Fruit fly (Drosophila melanogaster) whole organism, pupa: ENCODE results near the gene parvin.

Experiments
- CG10348 ChIP-seq: fragments of 200-800 bp; sonication (Bioruptor generic); IDR thresholded peaks from 2 replicates; pipeline ENCODE4 v1.3.6; 2022; ENCODE audit warnings: missing biosample characterization, missing genetic modification characterization
- CG12605 ChIP-seq: fragments of 200-800 bp; sonication (Bioruptor generic); IDR thresholded peaks from 2 replicates; pipeline ENCODE4 v1.3.6; 2022; ENCODE audit warnings: missing biosample characterization, missing genetic modification characterization
- CG13204 ChIP-seq: fragments of 200-800 bp; sonication (Bioruptor generic); optimal IDR thresholded peaks from 2 replicates; lab custom pipeline; 2018; ENCODE audit warnings: missing biosample characterization, mild to moderate bottlenecking, missing genetic modification characterization, moderate library complexity
- CG14655 ChIP-seq: fragments of 200-800 bp; sonication (Bioruptor generic); optimal IDR thresholded peaks from 3 replicates; lab custom pipeline; 2017; ENCODE audit warnings: mild to moderate bottlenecking, missing biosample characterization, missing genetic modification reagents, missing genetic modification characterization
- CG15710 ChIP-seq: fragments of 200-800 bp; sonication (Bioruptor generic); optimal IDR thresholded peaks from 2 replicates; lab custom pipeline; 2018; ENCODE audit warnings: missing biosample characterization, mild to moderate bottlenecking, missing genetic modification characterization, moderate library complexity
- CG17806 ChIP-seq: fragments of 200-800 bp; sonication (Bioruptor generic); optimal IDR thresholded peaks from 2 replicates; lab custom pipeline; 2018; ENCODE audit warnings: missing biosample characterization, mild to moderate bottlenecking, missing genetic modification characterization, moderate library complexity
- CG32121 ChIP-seq: fragments of 200-800 bp; sonication (Bioruptor generic); IDR thresholded peaks from 2 replicates; pipeline ENCODE4 v1.3.6; 2022; ENCODE audit warnings: missing biosample characterization, missing genetic modification characterization
- CG34367 ChIP-seq: fragments of 200-800 bp; sonication (Bioruptor generic); optimal IDR thresholded peaks from 2 replicates; lab custom pipeline; 2018; ENCODE audit warnings: missing biosample characterization, mild to moderate bottlenecking, missing genetic modification characterization
- CG4496 ChIP-seq: fragments of 200-800 bp; sonication (Bioruptor generic); IDR thresholded peaks from 3 replicates; pipeline ENCODE4 v1.3.6; 2022; ENCODE audit warnings: missing biosample characterization, missing genetic modification characterization
- CG8159 ChIP-seq: fragments of 200-800 bp; sonication (Bioruptor generic); optimal IDR thresholded peaks from 3 replicates; lab custom pipeline; 2018; ENCODE audit warnings: missing biosample characterization, mild to moderate bottlenecking, missing genetic modification characterization, moderate library complexity
- CG8301 ChIP-seq: fragments of 200-800 bp; sonication (Bioruptor generic); optimal IDR thresholded peaks from 2 replicates; lab custom pipeline; 2018; ENCODE audit warnings: missing biosample characterization, mild to moderate bottlenecking, missing genetic modification characterization
- CG9948 ChIP-seq: fragments of 200-800 bp; sonication (Bioruptor generic); optimal IDR thresholded peaks from 2 replicates; lab custom pipeline; 2018; ENCODE audit warnings: missing biosample characterization, mild to moderate bottlenecking, missing genetic modification characterization, moderate library complexity
- D1 ChIP-seq: fragments of 200-800 bp; sonication (Bioruptor generic); optimal IDR thresholded peaks from 2 replicates; lab custom pipeline; 2018; ENCODE audit warnings: missing biosample characterization, mild to moderate bottlenecking, missing genetic modification characterization, moderate library complexity
- EcR ChIP-seq: fragments of 200-800 bp; sonication (Bioruptor generic); optimal IDR thresholded peaks from 3 replicates; lab custom pipeline; 2019; ENCODE audit warnings: missing biosample characterization, missing genetic modification characterization, mild to moderate bottlenecking, moderate library complexity, missing genetic modification reagents
- Ets98B ChIP-seq: fragments of 200-800 bp; sonication (Bioruptor generic); IDR thresholded peaks from 2 replicates; pipeline ENCODE4 v1.3.6; 2022; ENCODE audit warnings: missing biosample characterization, missing genetic modification characterization
- Pif1B ChIP-seq: fragments of 200-800 bp; sonication (Bioruptor generic); optimal IDR thresholded peaks from 3 replicates; lab custom pipeline; 2016; ENCODE audit warnings: missing biosample characterization, missing genetic modification characterization
- Snoo ChIP-seq: fragments of 200-800 bp; sonication (Bioruptor generic); optimal IDR thresholded peaks from 3 replicates; lab custom pipeline; 2017; ENCODE audit warnings: missing biosample characterization, mild to moderate bottlenecking, missing genetic modification characterization, inconsistent platforms
- fd96Ca ChIP-seq: fragments of 200-800 bp; sonication (Bioruptor generic); IDR thresholded peaks from 3 replicates; pipeline ENCODE4 v1.3.6; 2022; ENCODE audit warnings: missing biosample characterization, missing genetic modification characterization
- gl ChIP-seq: fragments of 200-800 bp; sonication (Bioruptor generic); optimal IDR thresholded peaks from 2 replicates; lab custom pipeline; 2018; ENCODE audit warnings: missing biosample characterization, mild to moderate bottlenecking, missing genetic modification characterization
- rn ChIP-seq: fragments of 200-800 bp; sonication (Bioruptor generic); IDR thresholded peaks from 2 replicates; pipeline ENCODE4 v1.3.6; 2022; ENCODE audit warnings: missing biosample characterization, missing genetic modification characterization

Gene parvin

DNA sequence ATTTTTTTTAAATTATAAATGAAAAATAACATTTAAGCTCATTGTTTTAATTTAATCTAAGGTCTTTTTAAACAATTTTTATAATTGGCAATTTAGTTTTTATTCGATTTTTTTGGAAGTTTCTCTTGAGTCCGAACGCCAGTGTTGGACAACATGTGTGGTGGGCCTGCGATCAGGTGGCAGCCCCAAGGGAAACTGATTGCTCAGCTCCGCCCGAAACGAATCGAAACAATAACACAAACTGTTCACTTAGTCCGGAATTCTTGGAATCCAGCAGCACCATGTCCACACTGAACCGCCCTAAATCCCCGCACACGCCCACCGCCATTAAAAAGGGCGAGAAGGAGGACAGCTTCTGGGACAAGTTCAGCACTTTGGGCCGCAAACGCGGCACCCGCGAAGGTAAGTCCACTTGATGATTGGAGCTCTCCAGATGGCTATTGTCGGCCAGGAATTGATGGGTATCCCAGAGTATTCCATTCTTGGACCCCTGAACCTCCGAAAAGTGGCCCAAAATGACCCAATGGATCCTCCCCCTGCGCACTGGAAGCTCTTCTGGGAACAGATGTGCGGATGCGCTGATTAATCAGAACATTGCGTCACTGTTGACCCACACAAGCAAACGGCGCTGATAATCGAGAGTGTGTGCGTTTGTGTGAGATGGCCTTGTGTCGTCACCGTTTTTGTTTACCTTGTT lies at the start of gene parvin:
TSS of gene parvin (plus strand) at position 134 of the 697 bp plus-strand sequence.
- no peak for TF ChIP-seq CG17806 (tag; lab: Kevin White, UChicago)
- no peak for TF ChIP-seq CG34367 (tag; lab: Kevin White, UChicago)
- TF ChIP-seq EcR (GFP tag; lab: Kevin White, UChicago) = no peak
- no peak for TF ChIP-seq rn (GFP tag; lab: Robert Waterston, UW)
- TF ChIP-seq Ets98B (GFP tag; lab: Robert Waterston, UW) = no peak
- TF ChIP-seq CG10348 = no peak
- no peak for TF ChIP-seq CG15710
- TF ChIP-seq CG9948 (tag; lab: Kevin White, UChicago) = no peak
- no peak for TF ChIP-seq CG8159

DNA sequence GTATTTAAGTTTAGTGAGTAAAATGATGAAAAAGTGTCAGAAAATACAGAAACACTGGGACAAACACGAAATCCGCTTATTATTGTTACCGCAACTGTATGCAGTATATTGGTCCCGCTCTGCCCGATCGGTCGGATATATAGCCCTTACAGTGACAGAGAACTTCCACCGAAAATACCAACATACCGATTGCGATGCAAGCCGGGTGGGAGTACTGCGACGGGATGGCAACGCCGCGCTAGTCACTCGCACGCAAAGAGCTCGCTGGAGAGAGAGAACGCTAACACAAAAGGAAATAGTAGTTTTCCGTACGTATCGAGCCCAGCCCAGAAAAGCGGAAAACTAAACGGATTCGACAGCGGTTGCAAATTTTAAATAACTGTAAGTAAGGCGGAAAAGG lies 49.0 kb upstream of the parvin start, which contains the start of gene Cdc42:
TSS of gene Cdc42 (plus strand) at position 247 of the 400 bp plus-strand sequence.
- TF ChIP-seq CG12605 (GFP tag; lab: Robert Waterston, UW) (no peak), CG4496 (GFP tag; lab: Robert Waterston, UW) (peak; percentile 42; the same call in 1 of the 3 replicates)

DNA sequence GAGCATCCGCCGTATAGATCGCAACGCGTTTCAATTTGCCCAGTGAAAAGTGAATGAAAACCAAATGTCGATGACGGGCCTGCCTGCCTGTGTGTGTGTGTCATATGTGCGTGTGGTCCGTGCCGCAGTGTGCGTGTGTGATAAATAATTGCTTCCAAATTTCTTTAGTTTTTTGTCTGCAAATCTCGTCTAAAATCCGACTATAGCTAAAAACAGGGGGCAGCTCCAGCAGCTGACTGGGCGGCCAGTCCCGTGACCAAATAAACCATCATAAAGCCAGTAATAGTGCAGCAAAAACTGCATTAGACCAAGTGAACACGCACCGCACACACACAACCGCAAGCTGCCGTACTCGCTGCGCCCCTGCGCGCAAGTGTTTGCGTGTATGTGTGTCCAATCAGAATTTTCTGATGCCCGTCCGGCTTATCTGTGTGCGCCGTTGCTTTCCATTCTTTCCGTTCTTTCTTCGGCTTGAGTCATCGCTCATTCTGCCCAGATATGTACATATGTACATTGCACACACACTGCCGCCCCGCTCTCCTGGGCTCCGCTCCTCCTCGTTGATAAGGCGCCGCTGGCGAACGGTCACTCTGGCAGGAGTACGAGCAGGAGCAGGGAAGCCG lies 48.5 kb upstream of the parvin start:
- TF ChIP-seq CG14655 (GFP tag; lab: Kevin White, UChicago) = no peak
- no peak for TF ChIP-seq CG34367 (tag; lab: Kevin White, UChicago)
- no peak for TF ChIP-seq rn (GFP tag; lab: Robert Waterston, UW)
- TF ChIP-seq Pif1B (GFP tag; lab: Kevin White, UChicago) = no peak
- 0 out of 3 replicates have a peak, but pooled peaks have one; percentile 17 for TF ChIP-seq CG4496 (GFP tag; lab: Robert Waterston, UW)
- TF ChIP-seq fd96Ca (GFP tag; lab: Robert Waterston, UW) = 0 out of 3 replicates have a peak, but pooled peaks have one; percentile 23
- no peak for TF ChIP-seq CG8301 (tag; lab: Kevin White, UChicago)
- TF ChIP-seq CG8159 = no peak
- TF ChIP-seq CG32121 (GFP tag; lab: Robert Waterston, UW) = no peak
- TF ChIP-seq Ets98B (GFP tag; lab: Robert Waterston, UW) = no peak
- no peak for TF ChIP-seq gl (tag; lab: Kevin White, UChicago)

DNA sequence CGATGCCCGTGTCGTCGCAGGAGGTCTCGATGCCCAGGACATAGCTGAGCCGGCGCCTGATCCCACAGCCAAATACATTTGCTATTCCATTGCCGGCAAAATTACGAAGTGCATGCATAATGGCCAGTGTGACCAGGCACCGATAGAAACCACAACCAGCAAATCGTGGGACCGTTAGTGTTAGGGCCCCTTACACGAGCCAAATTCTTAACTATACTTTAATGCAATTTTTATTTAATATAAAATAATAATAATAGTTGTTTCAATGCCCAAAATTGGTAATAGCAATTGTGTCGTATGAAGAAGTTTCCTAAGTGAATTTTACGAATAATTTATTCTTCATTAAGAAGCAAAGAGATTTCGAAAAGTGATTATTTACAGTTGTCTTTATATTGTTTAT lies 44.2 kb upstream of the parvin start, which contains the start of gene Tcs4:
TSS of gene Tcs4 (minus strand) at position 145 of the 400 bp plus-strand sequence.
- TF ChIP-seq Ets98B (GFP tag; lab: Robert Waterston, UW) = peak; percentile 34; the same call in 1 of the 2 replicates
- no peak for TF ChIP-seq CG17806 (tag; lab: Kevin White, UChicago)

DNA sequence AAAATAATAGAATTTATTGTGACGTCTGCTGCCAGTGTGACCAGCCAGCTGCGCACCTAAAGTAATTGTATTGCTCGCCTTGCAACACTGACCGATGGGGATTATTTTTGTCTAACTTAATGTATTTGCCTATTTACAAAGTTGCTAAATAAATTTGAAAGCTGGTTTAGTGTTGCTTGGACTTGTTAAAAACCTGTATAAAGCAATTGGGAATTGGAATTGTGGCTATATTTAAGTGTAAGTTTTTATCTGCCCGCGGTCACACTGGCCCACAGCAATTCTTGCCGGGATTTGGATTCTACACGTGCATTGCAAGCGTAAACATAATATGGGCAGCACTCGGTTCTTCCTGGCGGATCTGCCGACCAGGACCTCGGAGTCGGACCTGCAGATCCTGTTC lies 41.8 kb upstream of the parvin start, which contains the start of the genes CG14230 and CG14232:
TSS of gene CG14230 (plus strand) at position 94 of the 400 bp plus-strand sequence.
TSS of gene CG14232 (minus strand) at position 177 of the 400 bp plus-strand sequence.
- TF ChIP-seq CG15710 = peak; percentile 5
- TF ChIP-seq CG8159 = no peak
- TF ChIP-seq CG17806 (tag; lab: Kevin White, UChicago) = no peak

DNA sequence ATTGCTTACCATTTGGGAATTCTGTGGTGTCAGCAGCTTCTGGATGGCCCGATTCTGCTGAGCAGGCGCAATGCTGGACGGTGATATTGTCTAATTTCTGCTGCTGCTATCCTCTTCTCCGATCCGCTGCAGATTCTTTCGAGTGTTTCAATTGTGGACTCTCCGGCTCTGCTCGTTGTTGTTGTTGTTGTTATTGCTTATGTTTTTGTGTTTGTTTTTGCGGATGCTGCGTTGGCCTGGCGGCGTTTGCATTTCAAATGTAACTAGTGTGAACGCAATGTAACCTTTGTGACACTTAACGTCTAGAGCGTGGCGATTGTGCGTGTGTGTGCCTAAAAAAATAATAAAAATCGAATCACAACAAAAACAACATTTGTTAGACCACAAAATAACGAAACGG lies 33.9 kb upstream of the parvin start:
- TF ChIP-seq CG17806 (tag; lab: Kevin White, UChicago) = no peak
- no peak for TF ChIP-seq fd96Ca (GFP tag; lab: Robert Waterston, UW)
- no peak for TF ChIP-seq CG12605 (GFP tag; lab: Robert Waterston, UW)
- TF ChIP-seq CG10348 = no peak
- no peak for TF ChIP-seq CG34367 (tag; lab: Kevin White, UChicago)
- TF ChIP-seq, all 21 proteins: peak for 0

DNA sequence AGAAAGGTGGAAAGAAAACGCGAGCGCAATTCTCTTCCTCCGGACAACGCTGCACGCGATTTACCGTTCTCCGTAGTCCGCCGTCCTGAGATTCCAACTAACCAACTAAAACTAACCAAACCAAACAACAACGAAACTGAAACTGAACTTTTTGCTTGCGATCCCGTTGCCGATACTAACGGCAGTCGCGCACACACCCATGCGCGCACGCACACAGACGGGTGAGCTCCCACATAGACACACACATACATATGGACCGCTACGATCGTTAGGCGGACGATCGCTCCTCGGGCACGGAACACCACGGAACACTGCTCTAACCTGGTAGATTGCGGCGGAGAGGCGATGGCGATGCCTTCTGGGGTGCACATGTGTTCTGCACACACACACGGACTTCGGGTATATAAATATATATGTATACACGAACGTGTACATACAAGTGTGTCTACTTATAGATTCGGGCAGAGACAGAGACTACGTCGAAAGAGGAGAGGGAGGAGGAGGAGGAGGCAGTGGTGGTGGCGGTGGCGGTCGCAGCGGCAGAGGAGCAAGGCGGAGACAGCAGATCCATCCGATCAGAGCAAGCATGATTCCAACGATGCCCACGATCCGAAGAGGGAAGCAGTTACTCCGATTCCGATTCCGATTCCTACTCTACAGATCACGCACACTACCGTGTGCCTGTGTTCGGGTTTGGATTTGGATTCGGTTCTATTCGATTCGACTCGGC lies 32.8 kb upstream of the parvin start, which contains the start of gene meso18E:
TSS of gene meso18E (minus strand) at position 148 of the 730 bp plus-strand sequence.
- peak; percentile 47; the same call in 1 of the 2 replicates for TF ChIP-seq CG32121 (GFP tag; lab: Robert Waterston, UW)
- no peak for TF ChIP-seq Snoo
- TF ChIP-seq CG13204 = peak; percentile 15

DNA sequence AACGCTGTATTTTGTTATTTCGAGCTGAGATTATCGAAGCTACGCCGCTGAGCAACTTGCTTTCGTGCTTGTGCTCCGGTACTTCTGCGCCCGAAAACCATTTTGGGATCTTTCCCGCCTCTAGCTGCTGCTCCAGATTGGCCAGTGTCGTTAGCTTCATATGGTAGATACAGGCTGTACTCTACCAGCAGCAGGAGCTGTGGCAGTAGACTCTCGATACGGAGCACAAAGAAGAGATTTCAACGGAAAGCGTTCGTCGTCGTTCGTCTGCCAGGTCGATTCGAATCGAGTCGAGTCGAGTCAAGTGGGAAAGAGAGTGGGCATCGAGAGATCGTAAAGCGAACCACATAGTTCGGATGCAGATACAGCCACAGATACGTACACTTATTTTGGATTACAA lies 31.0 kb upstream of the parvin start:
- no peak for TF ChIP-seq CG4496 (GFP tag; lab: Robert Waterston, UW)
- TF ChIP-seq CG8159 = no peak
- TF ChIP-seq D1 (tag; lab: Kevin White, UChicago) = no peak
